Worm (Caenorhabditis elegans): Measurements from ENCODE around the gene B0361.3.

The B0361.3 gene

ce11 chrIII:7281179-7281578 lies at the start of gene B0361.3:
Gene B0361.3 (plus strand): TSS chrIII:7281462.
- TF ChIP-seq lin-32 (GFP tag; optimal IDR thresholded peaks at IDR 0.05) (no peak), lsy-2 (tag; optimal IDR thresholded peaks at IDR 0.05) (peak; percentile 45), ces-1 (GFP tag; optimal IDR thresholded peaks at IDR 0.05) (peak; percentile 50)

ce11 chrIII:7232782-7233181 lies 48.5 kb upstream of the B0361.3 start, which contains the start of gene adr-2:
Gene adr-2 (minus strand): TSS chrIII:7232882.
- TF ChIP-seq hlh-1 (tag; optimal IDR thresholded peaks at IDR 0.05): no peak
- no peak for TF ChIP-seq nhr-28 (tag; optimal IDR thresholded peaks at IDR 0.05)
- TF ChIP-seq mls-2 (tag; optimal IDR thresholded peaks at IDR 0.05): no peak
- TF ChIP-seq ham-2 (GFP tag; optimal IDR thresholded peaks at IDR 0.05): no peak
- TF ChIP-seq unc-120 (tag; optimal IDR thresholded peaks at IDR 0.05; ENCODE audit: poor library complexity, severe bottlenecking): no peak
- TF ChIP-seq tbx-8 (GFP tag; optimal IDR thresholded peaks at IDR 0.05): no peak
- TF ChIP-seq lin-32 (GFP tag; optimal IDR thresholded peaks at IDR 0.05): no peak
- no peak for TF ChIP-seq lsy-2 (tag; optimal IDR thresholded peaks at IDR 0.05)
- TF ChIP-seq ceh-43 (GFP tag; optimal IDR thresholded peaks at IDR 0.05): no peak
- no peak for TF ChIP-seq nhr-12 (tag; optimal IDR thresholded peaks at IDR 0.05)
- TF ChIP-seq ztf-11 (tag; optimal IDR thresholded peaks at IDR 0.05): no peak
- no peak for TF ChIP-seq elt-1 (tag; optimal IDR thresholded peaks at IDR 0.05; ENCODE audit: borderline replicate concordance, insufficient read depth)
- no peak for TF ChIP-seq bed-3 (GFP tag; optimal IDR thresholded peaks at IDR 0.05)

- peak; percentile 64 for TF ChIP-seq lsy-2 (tag; optimal IDR thresholded peaks at IDR 0.05)
- TF ChIP-seq mep-1 (tag; optimal IDR thresholded peaks at IDR 0.05): peak; percentile 48
- TF ChIP-seq lin-13 (tag; optimal IDR thresholded peaks at IDR 0.05): peak; percentile 56
- no peak for TF ChIP-seq sptf-1 (tag; optimal IDR thresholded peaks at IDR 0.05)
Measured at ce11 chrIII:7234148-7234547, 47.1 kb upstream of the B0361.3 start, which contains the start of gene ndus-8. Gene ndus-8 (minus strand): TSS chrIII:7234202.

- TF ChIP-seq mab-5 (tag; optimal IDR thresholded peaks at IDR 0.05): no peak
- TF ChIP-seq nhr-237 (tag; optimal IDR thresholded peaks at IDR 0.05): no peak
- TF ChIP-seq ztf-11 (tag; optimal IDR thresholded peaks at IDR 0.05): no peak
- no peak for TF ChIP-seq lin-13 (tag; optimal IDR thresholded peaks at IDR 0.05)
- no peak for TF ChIP-seq nhr-76 (tag; optimal IDR thresholded peaks at IDR 0.05)
- TF ChIP-seq lsy-2 (tag; optimal IDR thresholded peaks at IDR 0.05): no peak
- TF ChIP-seq cnd-1 (tag; optimal IDR thresholded peaks at IDR 0.05): no peak
- no peak for TF ChIP-seq snpc-4 (tag; optimal IDR thresholded peaks at IDR 0.05)
- TF ChIP-seq zip-8 (tag; optimal IDR thresholded peaks at IDR 0.05): no peak
- TF ChIP-seq mep-1 (tag; optimal IDR thresholded peaks at IDR 0.05): no peak
- TF ChIP-seq ceh-39 (tag; optimal IDR thresholded peaks at IDR 0.05): no peak
- TF ChIP-seq unc-39 (tag; optimal IDR thresholded peaks at IDR 0.05): no peak
- no peak for TF ChIP-seq ceh-43 (GFP tag; optimal IDR thresholded peaks at IDR 0.05)
- TF ChIP-seq ces-1 (GFP tag; optimal IDR thresholded peaks at IDR 0.05): no peak
- no peak for TF ChIP-seq hlh-1 (tag; optimal IDR thresholded peaks at IDR 0.05)
- no peak for TF ChIP-seq tbx-8 (GFP tag; optimal IDR thresholded peaks at IDR 0.05)
- TF ChIP-seq sptf-1 (tag; optimal IDR thresholded peaks at IDR 0.05): no peak
- no peak for TF ChIP-seq ceh-83 (GFP tag; optimal IDR thresholded peaks at IDR 0.05)
- no peak for TF ChIP-seq ham-2 (GFP tag; optimal IDR thresholded peaks at IDR 0.05)
Measured at ce11 chrIII:7238727-7239126, 42.5 kb upstream of the B0361.3 start, which contains the start of gene pars-1. Gene pars-1 (plus strand): TSS chrIII:7239027.

- TF ChIP-seq unc-62 (GFP tag; optimal IDR thresholded peaks at IDR 0.05) (no peak), lsy-2 (tag; optimal IDR thresholded peaks at IDR 0.05) (no peak), mab-5 (tag; optimal IDR thresholded peaks at IDR 0.05) (no peak), snpc-4 (tag; optimal IDR thresholded peaks at IDR 0.05) (no peak), sptf-1 (tag; optimal IDR thresholded peaks at IDR 0.05) (no peak), lin-13 (tag; optimal IDR thresholded peaks at IDR 0.05) (no peak), flh-1 (GFP tag; optimal IDR thresholded peaks at IDR 0.05) (no peak), M03D4.4 (tag; optimal IDR thresholded peaks at IDR 0.05) (no peak), nhr-76 (tag; optimal IDR thresholded peaks at IDR 0.05) (no peak), hlh-1 (tag; optimal IDR thresholded peaks at IDR 0.05) (no peak), ceh-39 (tag; optimal IDR thresholded peaks at IDR 0.05) (no peak), elt-3 (tag; optimal IDR thresholded peaks at IDR 0.05) (no peak), ceh-83 (GFP tag; optimal IDR thresholded peaks at IDR 0.05) (no peak), nhr-237 (tag; optimal IDR thresholded peaks at IDR 0.05) (no peak), nhr-2 (tag; optimal IDR thresholded peaks at IDR 0.05) (no peak), tbx-8 (GFP tag; optimal IDR thresholded peaks at IDR 0.05) (no peak), zip-8 (tag; optimal IDR thresholded peaks at IDR 0.05) (no peak), ham-2 (GFP tag; optimal IDR thresholded peaks at IDR 0.05) (no peak), blmp-1 (tag; optimal IDR thresholded peaks at IDR 0.05) (no peak), mls-2 (tag; optimal IDR thresholded peaks at IDR 0.05) (no peak)
Measured at ce11 chrIII:7239416-7239815, 41.8 kb upstream of the B0361.3 start.
